Fruit fly (Drosophila melanogaster) whole organism, embryonic: ENCODE results near the gene Cpr67Fa1.

ENCODE experiments used
- Ada2b ChIP-seq: fragments of 200-800 bp; sonication (Bioruptor generic); IDR thresholded peaks from 2 replicates; pipeline ENCODE4 v1.3.6; 2022; ENCODE audit warnings: missing biosample characterization, missing genetic modification characterization
- Aef1 ChIP-seq: fragments of 200-800 bp; sonication (Bioruptor generic); IDR thresholded peaks from 3 replicates; pipeline ENCODE4 v1.3.6; 2022; ENCODE audit warnings: missing biosample characterization, missing genetic modification characterization
- CG10366 ChIP-seq: fragments of 200-800 bp; sonication (Bioruptor generic); IDR thresholded peaks from 2 replicates; pipeline ENCODE4 v1.3.6; 2022; ENCODE audit warnings: missing biosample characterization, missing genetic modification characterization
- CG10565 ChIP-seq: fragments of 200-800 bp; sonication (Bioruptor generic); optimal IDR thresholded peaks from 3 replicates; lab custom pipeline; 2016; ENCODE audit warnings: missing biosample characterization, mild to moderate bottlenecking, missing genetic modification characterization
- CG11696 ChIP-seq: fragments of 200-800 bp; sonication (Bioruptor generic); IDR thresholded peaks from 2 replicates; pipeline ENCODE4 v1.3.6; 2022; ENCODE audit warnings: missing biosample characterization, missing genetic modification characterization
- CG12104 ChIP-seq: fragments of 200-800 bp; sonication (Bioruptor generic); optimal IDR thresholded peaks from 3 replicates; lab custom pipeline; 2016; ENCODE audit warnings: missing biosample characterization, missing genetic modification characterization
- CG12219 ChIP-seq: fragments of 200-800 bp; sonication (Bioruptor generic); optimal IDR thresholded peaks from 3 replicates; lab custom pipeline; 2018; ENCODE audit warnings: missing biosample characterization, mild to moderate bottlenecking, missing genetic modification characterization
- CG14014 ChIP-seq: fragments of 200-800 bp; sonication (Bioruptor generic); IDR thresholded peaks from 2 replicates; pipeline ENCODE4 v1.3.6; 2022; ENCODE audit warnings: missing biosample characterization, missing genetic modification characterization
- CG15479 ChIP-seq: fragments of 200-800 bp; sonication (Bioruptor generic); optimal IDR thresholded peaks from 3 replicates; lab custom pipeline; 2019; ENCODE audit warnings: missing biosample characterization, mild to moderate bottlenecking, missing genetic modification characterization, moderate library complexity
- CG17328 ChIP-seq: fragments of 200-800 bp; sonication (Bioruptor generic); IDR thresholded peaks from 2 replicates; pipeline ENCODE4 v1.3.6; 2022; ENCODE audit warnings: missing biosample characterization, missing genetic modification characterization
- CG17912 ChIP-seq: fragments of 200-800 bp; sonication (Bioruptor generic); optimal IDR thresholded peaks from 2 replicates; lab custom pipeline; 2018; ENCODE audit warnings: missing biosample characterization, mild to moderate bottlenecking, missing genetic modification characterization
- CG2889 ChIP-seq: fragments of 200-800 bp; sonication (Bioruptor generic); IDR thresholded peaks from 3 replicates; pipeline ENCODE4 v1.3.6; 2022; ENCODE audit warnings: missing biosample characterization, missing genetic modification characterization
- CG3407 ChIP-seq: fragments of 200-800 bp; sonication (Bioruptor generic); optimal IDR thresholded peaks from 2 replicates; lab custom pipeline; 2018; ENCODE audit warnings: missing biosample characterization, mild to moderate bottlenecking, missing genetic modification characterization
- CG42726 ChIP-seq: fragments of 200-800 bp; sonication (Bioruptor generic); IDR thresholded peaks from 2 replicates; pipeline ENCODE4 v1.3.6; 2022; ENCODE audit warnings: missing biosample characterization, missing genetic modification characterization; ENCODE audit not compliant: partially characterized antibody
- CG6765 ChIP-seq: fragments of 200-800 bp; sonication (Bioruptor generic); optimal IDR thresholded peaks from 3 replicates; lab custom pipeline; 2017; ENCODE audit warnings: missing biosample characterization, mild to moderate bottlenecking, missing genetic modification characterization
- CG8478 ChIP-seq: fragments of >200 bp; optimal IDR thresholded peaks from 2 replicates; lab custom pipeline; 2018
- CoRest ChIP-seq: fragments of 200-800 bp; sonication (Bioruptor generic); optimal IDR thresholded peaks from 3 replicates; lab custom pipeline; 2018; ENCODE audit warnings: missing biosample characterization, mild to moderate bottlenecking, missing genetic modification characterization, moderate library complexity
- Dip2 ChIP-seq: fragments of 200-800 bp; sonication (Bioruptor generic); IDR thresholded peaks from 2 replicates; pipeline ENCODE4 v1.3.6; 2022; ENCODE audit warnings: missing biosample characterization, missing genetic modification characterization
- GATAe ChIP-seq: fragments of 200-800 bp; sonication (Bioruptor generic); conservative IDR thresholded peaks from 2 replicates; pipeline ENCODE4 v1.3.6; 2022; ENCODE audit warnings: missing biosample characterization, missing genetic modification characterization
- Gsc ChIP-seq: fragments of 200-800 bp; sonication (Bioruptor generic); IDR thresholded peaks from 2 replicates; pipeline ENCODE4 v1.3.6; 2022; ENCODE audit warnings: missing biosample characterization, missing genetic modification characterization
- HLH3B ChIP-seq: fragments of 200-800 bp; sonication (Bioruptor generic); IDR thresholded peaks from 2 replicates; pipeline ENCODE4 v1.3.6; 2022; ENCODE audit warnings: missing biosample characterization, missing genetic modification characterization
- Hsf ChIP-seq: fragments of 200-800 bp; sonication (Bioruptor generic); optimal IDR thresholded peaks from 3 replicates; lab custom pipeline; 2016; ENCODE audit warnings: missing biosample characterization, missing genetic modification characterization
- Nf-YC ChIP-seq: fragments of 200-800 bp; optimal IDR thresholded peaks from 3 replicates; lab custom pipeline; 2019; ENCODE audit warnings: missing biosample characterization, mild to moderate bottlenecking, missing genetic modification characterization, moderate library complexity
- Optix ChIP-seq: fragments of 200-800 bp; sonication (Bioruptor generic); IDR thresholded peaks from 3 replicates; pipeline ENCODE4 v1.3.6; 2022; ENCODE audit warnings: missing biosample characterization, missing genetic modification characterization
- Ptx1 ChIP-seq: fragments of 200-800 bp; sonication (Bioruptor generic); IDR thresholded peaks from 2 replicates; pipeline ENCODE4 v1.3.6; 2022; ENCODE audit warnings: missing biosample characterization, missing genetic modification characterization
- Sox100B ChIP-seq: fragments of 200-800 bp; sonication (Bioruptor generic); optimal IDR thresholded peaks from 3 replicates; lab custom pipeline; 2018; ENCODE audit warnings: missing biosample characterization, mild to moderate bottlenecking, missing genetic modification characterization
- Trl ChIP-seq, 3 experiments: fragments of >200 bp in 2 of 3; fragments of 200-800 bp in 1 of 3; sonication (Bioruptor generic) in 1 of 3; optimal IDR thresholded peaks; 2 replicates in 1 of 3; 3 replicates in 2 of 3; lab custom pipeline; 2016 to 2017; ENCODE audit warnings: missing biosample characterization in 1 of 3, missing genetic modification characterization in 1 of 3
- ap ChIP-seq: fragments of 200-800 bp; sonication (Bioruptor generic); IDR thresholded peaks from 2 replicates; pipeline ENCODE4 v1.3.6; 2022; ENCODE audit warnings: missing biosample characterization, missing genetic modification characterization
- ato ChIP-seq: fragments of 200-800 bp; sonication (Bioruptor generic); IDR thresholded peaks from 2 replicates; pipeline ENCODE4 v1.3.6; 2022; ENCODE audit warnings: missing biosample characterization, missing genetic modification characterization; ENCODE audit not compliant: partially characterized antibody
- bab2 ChIP-seq: fragments of 200-800 bp; sonication (Bioruptor generic); optimal IDR thresholded peaks from 2 replicates; lab custom pipeline; 2016; ENCODE audit warnings: missing biosample characterization, missing genetic modification characterization
- br ChIP-seq: fragments of >200 bp; optimal IDR thresholded peaks from 2 replicates; lab custom pipeline; 2017
- btn ChIP-seq: fragments of 200-800 bp; sonication (Bioruptor generic); optimal IDR thresholded peaks from 2 replicates; lab custom pipeline; 2016; ENCODE audit warnings: missing biosample characterization, missing genetic modification characterization
- ci ChIP-seq: fragments of 200-800 bp; sonication (Bioruptor generic); IDR thresholded peaks from 3 replicates; pipeline ENCODE4 v1.3.6; 2022; ENCODE audit warnings: missing biosample characterization, missing genetic modification characterization
- corto ChIP-seq: fragments of 200-800 bp; sonication (Bioruptor generic); optimal IDR thresholded peaks from 2 replicates; lab custom pipeline; 2016; ENCODE audit warnings: missing biosample characterization, mild to moderate bottlenecking, missing genetic modification characterization, moderate library complexity
- danr ChIP-seq: fragments of 200-800 bp; sonication (Bioruptor generic); IDR thresholded peaks from 2 replicates; pipeline ENCODE4 v1.3.6; 2022; ENCODE audit warnings: missing biosample characterization, missing genetic modification characterization
- gt ChIP-seq: fragments of 200-800 bp; sonication (Bioruptor generic); IDR thresholded peaks from 2 replicates; pipeline ENCODE4 v1.3.6; 2022; ENCODE audit warnings: missing biosample characterization, missing genetic modification characterization
- hkb ChIP-seq, 2 experiments: fragments of 200-800 bp in 1 of 2; fragments of >200 bp in 1 of 2; sonication (Bioruptor generic) in 1 of 2; IDR thresholded peaks in 1 of 2; optimal IDR thresholded peaks in 1 of 2; 2 replicates each; pipeline versions ENCODE4 v1.3.6 to Lab custom; 2017 to 2022; ENCODE audit warnings: missing biosample characterization in 1 of 2, missing genetic modification characterization in 1 of 2
- ind ChIP-seq: fragments of 200-800 bp; sonication (Bioruptor generic); optimal IDR thresholded peaks from 3 replicates; lab custom pipeline; 2016; ENCODE audit warnings: missing biosample characterization, missing genetic modification characterization
- lbe ChIP-seq: fragments of 200-800 bp; sonication (Bioruptor generic); optimal IDR thresholded peaks from 2 replicates; lab custom pipeline; 2016; ENCODE audit warnings: missing biosample characterization, mild to moderate bottlenecking, missing genetic modification characterization
- lmd ChIP-seq: fragments of 200-800 bp; sonication (Bioruptor generic); IDR thresholded peaks from 2 replicates; pipeline ENCODE4 v1.3.6; 2022; ENCODE audit warnings: missing biosample characterization, missing genetic modification characterization
- lov ChIP-seq, 2 experiments: fragments of 200-800 bp in 1 of 2; fragments of >200 bp in 1 of 2; sonication (Bioruptor generic) in 1 of 2; IDR thresholded peaks in 1 of 2; optimal IDR thresholded peaks in 1 of 2; 2 replicates in 1 of 2; 3 replicates in 1 of 2; pipeline versions ENCODE4 v1.3.6 to Lab custom; 2017 to 2022; ENCODE audit warnings: missing biosample characterization in 1 of 2, missing genetic modification characterization in 1 of 2
- pnt ChIP-seq: fragments of 200-800 bp; sonication (Bioruptor generic); optimal IDR thresholded peaks from 3 replicates; lab custom pipeline; 2016; ENCODE audit warnings: missing biosample characterization, missing genetic modification characterization
- ranshi ChIP-seq: fragments of 200-800 bp; sonication (Bioruptor generic); IDR thresholded peaks from 2 replicates; pipeline ENCODE4 v1.3.6; 2022; ENCODE audit warnings: missing biosample characterization, missing genetic modification characterization
- ro ChIP-seq: fragments of 200-800 bp; sonication (Bioruptor generic); IDR thresholded peaks from 2 replicates; pipeline ENCODE4 v1.3.6; 2022; ENCODE audit warnings: missing biosample characterization, missing genetic modification characterization
- ssp ChIP-seq: fragments of 200-800 bp; sonication (Bioruptor generic); IDR thresholded peaks from 2 replicates; pipeline ENCODE4 v1.3.6; 2022; ENCODE audit warnings: missing biosample characterization, missing genetic modification characterization
- tll ChIP-seq, 2 experiments: fragments of 200-800 bp in 1 of 2; fragments of >200 bp in 1 of 2; sonication (Bioruptor generic) in 1 of 2; optimal IDR thresholded peaks; 2 replicates each; lab custom pipeline; 2017 to 2019; ENCODE audit warnings: missing biosample characterization in 2 of 2, missing genetic modification characterization in 2 of 2, mild to moderate bottlenecking in 1 of 2, moderate library complexity in 1 of 2
- usp ChIP-seq: fragments of >200 bp; optimal IDR thresholded peaks from 2 replicates; lab custom pipeline; 2017; ENCODE audit warnings: missing biosample characterization, missing genetic modification characterization
- wdn ChIP-seq: fragments of 200-800 bp; sonication (Bioruptor generic); IDR thresholded peaks from 2 replicates; pipeline ENCODE4 v1.3.6; 2022; ENCODE audit warnings: missing biosample characterization, missing genetic modification characterization
- yki ChIP-seq: fragments of >200 bp; optimal IDR thresholded peaks from 3 replicates; lab custom pipeline; 2018
- zfh2 ChIP-seq: fragments of 200-800 bp; sonication (Bioruptor generic); optimal IDR thresholded peaks from 2 replicates; lab custom pipeline; 2016; ENCODE audit warnings: missing biosample characterization, missing genetic modification characterization

Cpr67Fa1 gene

dm6 chr3L:10852347-10853130, 37.3 kb upstream of the Cpr67Fa1 start (continued):
- TF ChIP-seq btn (GFP tag; lab: Kevin White, UChicago) (no peak), wdn (GFP tag; lab: Robert Waterston, UW) (0 out of 2 replicates have a peak, but pooled peaks have one; percentile 24), CG12104 (GFP tag; lab: Kevin White, UChicago) (no peak), Nf-YC (tag; lab: Kevin White, UChicago) (no peak), hkb (optimal IDR thresholded peaks at IDR 0.05; lab: Kevin White, UChicago) (no peak), hkb (GFP tag; IDR thresholded peaks at IDR 0.05; lab: Robert Waterston, UW) (no peak), gt (GFP tag; lab: Robert Waterston, UW) (no peak), Dip2 (GFP tag; lab: Robert Waterston, UW) (no peak), Sox100B (GFP tag; lab: Kevin White, UChicago) (no peak), CG2889 (GFP tag; lab: Robert Waterston, UW) (no peak), lov (optimal IDR thresholded peaks at IDR 0.05; lab: Kevin White, UChicago) (no peak), lov (GFP tag; IDR thresholded peaks at IDR 0.05; lab: Robert Waterston, UW) (no peak), CG8478 (lab: Kevin White, UChicago) (no peak), HLH3B (GFP tag; lab: Robert Waterston, UW) (no peak), CG3407 (GFP tag; lab: Kevin White, UChicago) (peak; percentile 1), lmd (GFP tag; lab: Robert Waterston, UW) (no peak), corto (GFP tag; lab: Kevin White, UChicago) (peak; percentile 57), tll (GFP tag; optimal IDR thresholded peaks at IDR 0.05; lab: Kevin White, UChicago) (no peak), zfh2 (GFP tag; lab: Kevin White, UChicago) (no peak), CG15479 (GFP tag; lab: Kevin White, UChicago) (peak; percentile 87), CG6765 (GFP tag; lab: Kevin White, UChicago) (no peak), Ada2b (GFP tag; lab: Robert Waterston, UW) (no peak), ro (GFP tag; lab: Robert Waterston, UW) (no peak), usp (GFP tag; lab: Kevin White, UChicago) (no peak), danr (GFP tag; lab: Robert Waterston, UW) (no peak), Hsf (GFP tag; lab: Kevin White, UChicago) (no peak), br (lab: Kevin White, UChicago) (no peak), pnt (GFP tag; lab: Kevin White, UChicago) (no peak), CG17912 (GFP tag; lab: Kevin White, UChicago) (no peak), CG10565 (GFP tag; lab: Kevin White, UChicago) (no peak), CG10366 (GFP tag; lab: Robert Waterston, UW) (0 out of 2 replicates have a peak, but pooled peaks have one; percentile 8), CG11696 (no peak), CG12219 (GFP tag; lab: Kevin White, UChicago) (no peak), CoRest (tag; lab: Kevin White, UChicago) (peak; percentile 23), Aef1 (GFP tag; lab: Robert Waterston, UW) (no peak), lbe (peak; percentile 83), Ptx1 (GFP tag; lab: Robert Waterston, UW) (no peak), CG42726 (GFP tag; lab: Robert Waterston, UW) (no peak), yki (lab: Kevin White, UChicago) (no peak), GATAe (GFP tag; lab: Robert Waterston, UW) (no peak), ssp (GFP tag; lab: Robert Waterston, UW) (no peak), ci (GFP tag; lab: Robert Waterston, UW) (peak; percentile 62; the same call in 1 of the 3 replicates), ap (no peak), Optix (GFP tag; lab: Robert Waterston, UW) (no peak), ind (GFP tag; lab: Kevin White, UChicago) (no peak), CG17328 (GFP tag; lab: Robert Waterston, UW) (peak; percentile 40), ranshi (GFP tag; lab: Robert Waterston, UW) (0 out of 2 replicates have a peak, but pooled peaks have one; percentile 3), CG14014 (GFP tag; lab: Robert Waterston, UW) (no peak), bab2 (GFP tag; lab: Kevin White, UChicago) (no peak), ato (no peak), Gsc (GFP tag; lab: Robert Waterston, UW) (no peak), Trl (optimal IDR thresholded peaks at IDR 0.05; lab: Kevin White, UChicago) (peak; percentile 31 to 55), Trl (GFP tag; optimal IDR thresholded peaks at IDR 0.05; lab: Kevin White, UChicago) (no peak)
